Worm (Caenorhabditis elegans): ENCODE measurements around the gene F01G10.9.

- TF ChIP-seq fkh-10 (GFP tag; optimal IDR thresholded peaks at IDR 0.05) (no peak), unc-62 (GFP tag; optimal IDR thresholded peaks at IDR 0.05) (no peak)
Observed at ce11 chrIV:10276960-10277359, 17.5 kb upstream of the F01G10.9 start, which contains the start of gene Y43C5A.7.
